Fruit fly (Drosophila melanogaster) whole organism, embryonic: Measurements from ENCODE around the gene eIF2gamma.

Experiments used
- Abd-B ChIP-seq: fragments of 200-800 bp; sonication (Bioruptor generic); optimal IDR thresholded peaks from 2 replicates; lab custom pipeline; 2018; ENCODE audit warnings: missing biosample characterization, mild to moderate bottlenecking, missing genetic modification characterization, moderate library complexity
- Ada2b ChIP-seq: fragments of 200-800 bp; sonication (Bioruptor generic); IDR thresholded peaks from 2 replicates; pipeline ENCODE4 v1.3.6; 2022; ENCODE audit warnings: missing biosample characterization, missing genetic modification characterization
- Aef1 ChIP-seq: fragments of 200-800 bp; sonication (Bioruptor generic); IDR thresholded peaks from 3 replicates; pipeline ENCODE4 v1.3.6; 2022; ENCODE audit warnings: missing biosample characterization, missing genetic modification characterization
- CG11695 ChIP-seq: fragments of 200-800 bp; sonication (Bioruptor generic); IDR thresholded peaks from 3 replicates; pipeline ENCODE4 v1.3.6; 2022; ENCODE audit warnings: missing biosample characterization, missing genetic modification characterization
- CG11696 ChIP-seq: fragments of 200-800 bp; sonication (Bioruptor generic); IDR thresholded peaks from 2 replicates; pipeline ENCODE4 v1.3.6; 2022; ENCODE audit warnings: missing biosample characterization, missing genetic modification characterization
- CG1233 ChIP-seq: fragments of 200-800 bp; sonication (Bioruptor generic); optimal IDR thresholded peaks from 4 replicates; lab custom pipeline; 2018; ENCODE audit warnings: missing biosample characterization, mild to moderate bottlenecking, missing genetic modification characterization
- CG13624 ChIP-seq: fragments of 200-800 bp; sonication (Bioruptor generic); optimal IDR thresholded peaks from 2 replicates; lab custom pipeline; 2016; ENCODE audit warnings: missing biosample characterization, missing genetic modification characterization
- CG14014 ChIP-seq: fragments of 200-800 bp; sonication (Bioruptor generic); IDR thresholded peaks from 2 replicates; pipeline ENCODE4 v1.3.6; 2022; ENCODE audit warnings: missing biosample characterization, missing genetic modification characterization
- CG15073 ChIP-seq: fragments of 200-800 bp; sonication (Bioruptor generic); optimal IDR thresholded peaks from 2 replicates; lab custom pipeline; 2016; ENCODE audit warnings: missing biosample characterization, missing genetic modification characterization
- CG15514 ChIP-seq: fragments of 200-800 bp; sonication (Bioruptor generic); optimal IDR thresholded peaks from 3 replicates; lab custom pipeline; 2017; ENCODE audit warnings: missing biosample characterization, missing genetic modification characterization, mild to moderate bottlenecking, moderate library complexity, missing genetic modification reagents
- CG1647 ChIP-seq: fragments of 200-800 bp; sonication (Bioruptor generic); optimal IDR thresholded peaks from 3 replicates; lab custom pipeline; 2016; ENCODE audit warnings: missing biosample characterization, missing genetic modification characterization
- CG16779 ChIP-seq: fragments of 200-800 bp; sonication (Bioruptor generic); IDR thresholded peaks from 2 replicates; pipeline ENCODE4 v1.3.6; 2022; ENCODE audit warnings: missing biosample characterization, missing genetic modification characterization
- CG1792 ChIP-seq: fragments of 200-800 bp; sonication (Bioruptor generic); optimal IDR thresholded peaks from 2 replicates; lab custom pipeline; 2016; ENCODE audit warnings: missing biosample characterization, missing genetic modification characterization
- CG2120 ChIP-seq: fragments of 200-800 bp; sonication (Bioruptor generic); optimal IDR thresholded peaks from 3 replicates; lab custom pipeline; 2016; ENCODE audit warnings: missing biosample characterization, missing genetic modification characterization
- CG30431 ChIP-seq: fragments of 200-800 bp; sonication (Bioruptor generic); optimal IDR thresholded peaks from 2 replicates; lab custom pipeline; 2017; ENCODE audit warnings: missing biosample characterization, missing genetic modification characterization
- CG33213 ChIP-seq: fragments of 200-800 bp; sonication (Bioruptor generic); optimal IDR thresholded peaks from 3 replicates; lab custom pipeline; 2016; ENCODE audit warnings: missing biosample characterization, missing genetic modification characterization
- CG34422 ChIP-seq: fragments of 200-800 bp; sonication (Bioruptor generic); IDR thresholded peaks from 3 replicates; pipeline ENCODE4 v1.3.6; 2022; ENCODE audit warnings: missing biosample characterization, missing genetic modification characterization
- CG5180 ChIP-seq: fragments of 200-800 bp; sonication (Bioruptor generic); optimal IDR thresholded peaks from 3 replicates; lab custom pipeline; 2017; ENCODE audit warnings: missing biosample characterization, missing genetic modification characterization, mild to moderate bottlenecking, moderate library complexity, missing genetic modification reagents
- CG8290 ChIP-seq, 3 experiments: fragments of 200-800 bp; sonication (Bioruptor generic); optimal IDR thresholded peaks; 2 replicates each; lab custom pipeline; 2016 to 2019; ENCODE audit warnings: missing biosample characterization in 3 of 3, missing genetic modification characterization in 3 of 3, mild to moderate bottlenecking in 2 of 3, moderate library complexity in 1 of 3
- CG8924 ChIP-seq: fragments of 200-800 bp; optimal IDR thresholded peaks from 3 replicates; lab custom pipeline; 2019; ENCODE audit warnings: missing biosample characterization, mild to moderate bottlenecking, missing genetic modification characterization, moderate library complexity
- CG9797 ChIP-seq: fragments of 200-800 bp; sonication (Bioruptor generic); optimal IDR thresholded peaks from 3 replicates; lab custom pipeline; 2018; ENCODE audit warnings: missing biosample characterization, mild to moderate bottlenecking, missing genetic modification characterization
- CTCF ChIP-seq: fragments of 200-800 bp; sonication (Bioruptor generic); optimal IDR thresholded peaks from 2 replicates; lab custom pipeline; 2017; ENCODE audit warnings: missing biosample characterization, mild to moderate bottlenecking, missing genetic modification characterization, moderate library complexity
- CoRest ChIP-seq: fragments of 200-800 bp; sonication (Bioruptor generic); optimal IDR thresholded peaks from 3 replicates; lab custom pipeline; 2018; ENCODE audit warnings: missing biosample characterization, mild to moderate bottlenecking, missing genetic modification characterization, moderate library complexity
- Dfd ChIP-seq, 2 experiments: fragments of >200 bp; optimal IDR thresholded peaks; 2 replicates each; lab custom pipeline; 2017; ENCODE audit warnings: missing biosample characterization in 2 of 2, missing genetic modification characterization in 2 of 2
- Doc3 ChIP-seq: fragments of 200-800 bp; sonication (Bioruptor generic); IDR thresholded peaks from 3 replicates; pipeline ENCODE4 v1.3.6; 2022; ENCODE audit warnings: missing biosample characterization, missing genetic modification characterization; ENCODE audit not compliant: partially characterized antibody
- Dp ChIP-seq: fragments of 200-800 bp; sonication (Bioruptor generic); optimal IDR thresholded peaks from 2 replicates; lab custom pipeline; 2018; ENCODE audit warnings: missing biosample characterization, mild to moderate bottlenecking, missing genetic modification characterization, moderate library complexity
- Fer2 ChIP-seq: fragments of 200-800 bp; sonication (Bioruptor generic); optimal IDR thresholded peaks from 2 replicates; lab custom pipeline; 2018; ENCODE audit warnings: missing biosample characterization, mild to moderate bottlenecking, missing genetic modification characterization, moderate library complexity
- Fer3 ChIP-seq: fragments of 200-800 bp; sonication (Bioruptor generic); optimal IDR thresholded peaks from 2 replicates; lab custom pipeline; 2018; ENCODE audit warnings: missing biosample characterization, mild to moderate bottlenecking, missing genetic modification characterization, moderate library complexity
- HLH54F ChIP-seq: fragments of 200-800 bp; sonication (Bioruptor generic); optimal IDR thresholded peaks from 3 replicates; lab custom pipeline; 2016; ENCODE audit warnings: missing biosample characterization, missing genetic modification characterization
- Hey ChIP-seq: fragments of 200-800 bp; sonication (Bioruptor generic); optimal IDR thresholded peaks from 3 replicates; lab custom pipeline; 2018; ENCODE audit warnings: missing biosample characterization, mild to moderate bottlenecking, missing genetic modification characterization
- Hr39 ChIP-seq: fragments of >200 bp; optimal IDR thresholded peaks from 2 replicates; lab custom pipeline; 2017
- Hr78 ChIP-seq, 2 experiments: fragments of 200-800 bp in 1 of 2; fragments of >200 bp in 1 of 2; sonication (Bioruptor generic) in 1 of 2; optimal IDR thresholded peaks; 2 replicates each; lab custom pipeline; 2017 to 2019; ENCODE audit warnings: missing biosample characterization in 2 of 2, missing genetic modification characterization in 2 of 2, mild to moderate bottlenecking in 1 of 2, moderate library complexity in 1 of 2
- NC2β ChIP-seq: fragments of 200-800 bp; sonication (Bioruptor generic); optimal IDR thresholded peaks from 2 replicates; lab custom pipeline; 2016; ENCODE audit warnings: missing biosample characterization, missing genetic modification characterization
- Nf-YC ChIP-seq: fragments of 200-800 bp; optimal IDR thresholded peaks from 3 replicates; lab custom pipeline; 2019; ENCODE audit warnings: missing biosample characterization, mild to moderate bottlenecking, missing genetic modification characterization, moderate library complexity
- bowl ChIP-seq: fragments of 200-800 bp; sonication (Bioruptor generic); IDR thresholded peaks from 2 replicates; pipeline ENCODE4 v1.3.6; 2022; ENCODE audit warnings: missing biosample characterization, missing genetic modification characterization
- bsh ChIP-seq, 2 experiments: fragments of 200-800 bp; sonication (Bioruptor generic); optimal IDR thresholded peaks; 2 replicates each; lab custom pipeline; 2017 to 2018; ENCODE audit warnings: mild to moderate bottlenecking in 2 of 2, missing biosample characterization in 2 of 2, missing genetic modification characterization in 2 of 2, moderate library complexity in 1 of 2
- chinmo ChIP-seq: fragments of 200-800 bp; sonication (Bioruptor generic); IDR thresholded peaks from 4 replicates; pipeline ENCODE4 v1.3.6; 2022; ENCODE audit warnings: missing biosample characterization, missing genetic modification characterization; ENCODE audit not compliant: partially characterized antibody
- fru ChIP-seq: fragments of >200 bp; optimal IDR thresholded peaks from 2 replicates; lab custom pipeline; 2017
- ftz-f1 ChIP-seq: fragments of 200-800 bp; sonication (Bioruptor generic); optimal IDR thresholded peaks from 2 replicates; lab custom pipeline; 2016; ENCODE audit warnings: missing biosample characterization, missing genetic modification characterization
- gce ChIP-seq: fragments of 200-800 bp; sonication (Bioruptor generic); IDR thresholded peaks from 3 replicates; pipeline ENCODE4 v1.3.6; 2022; ENCODE audit warnings: missing biosample characterization, missing genetic modification characterization
- gfzf ChIP-seq: fragments of 200-800 bp; sonication (Bioruptor generic); optimal IDR thresholded peaks from 2 replicates; lab custom pipeline; 2016; ENCODE audit warnings: missing biosample characterization, mild to moderate bottlenecking, missing genetic modification characterization, moderate library complexity
- gt ChIP-seq: fragments of 200-800 bp; sonication (Bioruptor generic); IDR thresholded peaks from 2 replicates; pipeline ENCODE4 v1.3.6; 2022; ENCODE audit warnings: missing biosample characterization, missing genetic modification characterization
- her ChIP-seq: fragments of 200-800 bp; sonication (Bioruptor generic); optimal IDR thresholded peaks from 2 replicates; lab custom pipeline; 2016; ENCODE audit warnings: missing biosample characterization, missing genetic modification characterization
- jing ChIP-seq: fragments of 200-800 bp; sonication (Bioruptor generic); optimal IDR thresholded peaks from 2 replicates; lab custom pipeline; 2018; ENCODE audit warnings: missing biosample characterization, mild to moderate bottlenecking, missing genetic modification characterization
- nmo ChIP-seq: fragments of 200-800 bp; sonication (Bioruptor generic); optimal IDR thresholded peaks from 2 replicates; lab custom pipeline; 2018; ENCODE audit warnings: missing biosample characterization, mild to moderate bottlenecking, missing genetic modification characterization, moderate library complexity
- odd ChIP-seq: fragments of 200-800 bp; sonication (Bioruptor generic); optimal IDR thresholded peaks from 2 replicates; lab custom pipeline; 2017; ENCODE audit warnings: missing biosample characterization, mild to moderate bottlenecking, missing genetic modification characterization
- peb ChIP-seq: fragments of 200-800 bp; sonication (Bioruptor generic); IDR thresholded peaks from 2 replicates; pipeline ENCODE4 v1.3.6; 2022; ENCODE audit warnings: missing biosample characterization, missing genetic modification characterization
- ranshi ChIP-seq: fragments of 200-800 bp; sonication (Bioruptor generic); IDR thresholded peaks from 2 replicates; pipeline ENCODE4 v1.3.6; 2022; ENCODE audit warnings: missing biosample characterization, missing genetic modification characterization
- repo ChIP-seq: fragments of 200-800 bp; sonication (Bioruptor generic); optimal IDR thresholded peaks from 2 replicates; lab custom pipeline; 2016; ENCODE audit warnings: missing biosample characterization, missing genetic modification characterization
- usp ChIP-seq: fragments of >200 bp; optimal IDR thresholded peaks from 2 replicates; lab custom pipeline; 2017; ENCODE audit warnings: missing biosample characterization, missing genetic modification characterization
- zen ChIP-seq: fragments of 200-800 bp; sonication (Bioruptor generic); optimal IDR thresholded peaks from 3 replicates; lab custom pipeline; 2018; ENCODE audit warnings: missing biosample characterization, mild to moderate bottlenecking, missing genetic modification characterization, moderate library complexity

eIF2gamma gene

DNA sequence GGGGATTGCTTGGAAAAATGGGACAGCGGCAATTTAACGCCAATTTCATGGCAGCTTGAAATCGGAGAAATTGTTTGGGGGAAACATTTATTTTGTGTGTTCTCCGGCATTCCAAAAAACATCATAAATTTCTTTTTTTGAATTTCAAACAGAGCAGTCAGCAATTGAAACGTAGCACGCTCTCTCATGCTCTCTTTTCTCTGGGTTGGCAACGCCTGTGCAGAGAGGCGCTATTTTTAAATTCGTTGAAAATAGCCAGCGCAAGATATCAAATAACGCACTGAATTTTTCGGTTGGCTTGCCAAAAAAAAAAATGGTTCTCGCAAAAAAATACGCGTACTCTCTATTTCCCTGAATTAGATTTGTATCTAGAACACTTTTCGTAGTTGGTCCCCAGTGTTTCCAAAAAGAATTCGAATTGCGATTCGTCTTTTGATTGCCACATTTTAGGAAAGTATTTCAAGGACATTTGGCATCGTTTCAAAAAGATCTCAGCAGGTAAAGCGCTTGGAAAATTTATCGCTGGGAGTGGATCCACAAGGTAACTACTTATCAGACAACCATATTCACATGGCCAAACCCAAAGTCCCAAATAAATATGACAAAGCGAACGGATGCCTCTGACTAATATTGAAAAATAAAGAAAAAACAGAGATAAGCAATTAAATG lies 22.9 kb upstream of the eIF2gamma start (continued):
- TF ChIP-seq NC2β (GFP tag; lab: Kevin White, UChicago), result no peak
- TF ChIP-seq Hey (tag; lab: Kevin White, UChicago), result no peak
- TF ChIP-seq her (GFP tag; lab: Kevin White, UChicago), result no peak
- TF ChIP-seq Fer2 (tag; lab: Kevin White, UChicago), result no peak
- TF ChIP-seq bowl (GFP tag; lab: Robert Waterston, UW), result no peak
- no peak for TF ChIP-seq ranshi (GFP tag; lab: Robert Waterston, UW)
- no peak for TF ChIP-seq Dfd (GFP tag; optimal IDR thresholded peaks at IDR 0.05; lab: Kevin White, UChicago)
- no peak for TF ChIP-seq gt
- no peak for TF ChIP-seq Ada2b (GFP tag; lab: Robert Waterston, UW)
- TF ChIP-seq nmo (GFP tag; lab: Kevin White, UChicago), result peak; percentile 21
- no peak for TF ChIP-seq usp (GFP tag; lab: Kevin White, UChicago)
- TF ChIP-seq bsh (GFP tag; optimal IDR thresholded peaks at IDR 0.05; lab: Kevin White, UChicago), result no peak
- TF ChIP-seq CG34422, result no peak
- no peak for TF ChIP-seq CG30431 (GFP tag; lab: Kevin White, UChicago)
- TF ChIP-seq CG15514 (GFP tag; lab: Kevin White, UChicago), result peak; percentile 43
- TF ChIP-seq odd (GFP tag; lab: Kevin White, UChicago), result no peak
- peak; percentile 7 for TF ChIP-seq CG9797 (GFP tag; lab: Kevin White, UChicago)
- TF ChIP-seq fru, result no peak
- no peak for TF ChIP-seq CG1647
- TF ChIP-seq Abd-B (GFP tag; lab: Kevin White, UChicago), result peak; percentile 38
- no peak for TF ChIP-seq CG8290 (GFP tag; optimal IDR thresholded peaks at IDR 0.05; lab: Kevin White, UChicago)
- TF ChIP-seq CG8290 (tag; optimal IDR thresholded peaks at IDR 0.05; lab: Kevin White, UChicago), result peak in 1 of 2 experiments; percentile 29
- no peak for TF ChIP-seq Aef1 (GFP tag; lab: Robert Waterston, UW)
- no peak for TF ChIP-seq CG8924
- no peak for TF ChIP-seq Hr78 (GFP tag; optimal IDR thresholded peaks at IDR 0.05; lab: Kevin White, UChicago)
- TF ChIP-seq zen, result peak; percentile 16
- no peak for TF ChIP-seq CG15073 (GFP tag; lab: Kevin White, UChicago)
- peak; percentile 42 for TF ChIP-seq CTCF
- TF ChIP-seq CG33213 (GFP tag; lab: Kevin White, UChicago), result peak; percentile 30
- TF ChIP-seq ftz-f1 (GFP tag; lab: Kevin White, UChicago), result peak; percentile 74
- no peak for TF ChIP-seq CG11696 (GFP tag; lab: Robert Waterston, UW)
- TF ChIP-seq CG1233, result no peak
- no peak for TF ChIP-seq Nf-YC (tag; lab: Kevin White, UChicago)
- no peak for TF ChIP-seq CG16779 (GFP tag; lab: Robert Waterston, UW)
- TF ChIP-seq gfzf (GFP tag; lab: Kevin White, UChicago), result peak; percentile 53
- no peak for TF ChIP-seq CG5180 (GFP tag; lab: Kevin White, UChicago)
- no peak for TF ChIP-seq HLH54F
- TF ChIP-seq peb (GFP tag; lab: Robert Waterston, UW), result no peak
- TF ChIP-seq jing (GFP tag; lab: Kevin White, UChicago), result no peak
- TF ChIP-seq CG13624 (GFP tag; lab: Kevin White, UChicago), result peak; percentile 3
- TF ChIP-seq CG11695 (GFP tag; lab: Robert Waterston, UW), result no peak
- TF ChIP-seq gce (GFP tag; lab: Robert Waterston, UW), result no peak
- peak; percentile 96 for TF ChIP-seq Dp (GFP tag; lab: Kevin White, UChicago)
- TF ChIP-seq CG1792, result peak; percentile 8
- TF ChIP-seq chinmo (GFP tag; lab: Robert Waterston, UW), result no peak
- TF ChIP-seq Doc3 (GFP tag; lab: Robert Waterston, UW), result no peak
- TF ChIP-seq CG2120 (GFP tag; lab: Kevin White, UChicago), result peak; percentile 9
- no peak for TF ChIP-seq Hr39 (lab: Kevin White, UChicago)
- TF ChIP-seq CoRest (tag; lab: Kevin White, UChicago), result peak; percentile 15
- no peak for TF ChIP-seq CG14014 (GFP tag; lab: Robert Waterston, UW)
- TF ChIP-seq repo, result no peak
- TF ChIP-seq Fer3 (tag; lab: Kevin White, UChicago), result no peak
